Worm (Caenorhabditis elegans): Measurements from ENCODE around the gene C09B7.2.

The C09B7.2 gene

DNA sequence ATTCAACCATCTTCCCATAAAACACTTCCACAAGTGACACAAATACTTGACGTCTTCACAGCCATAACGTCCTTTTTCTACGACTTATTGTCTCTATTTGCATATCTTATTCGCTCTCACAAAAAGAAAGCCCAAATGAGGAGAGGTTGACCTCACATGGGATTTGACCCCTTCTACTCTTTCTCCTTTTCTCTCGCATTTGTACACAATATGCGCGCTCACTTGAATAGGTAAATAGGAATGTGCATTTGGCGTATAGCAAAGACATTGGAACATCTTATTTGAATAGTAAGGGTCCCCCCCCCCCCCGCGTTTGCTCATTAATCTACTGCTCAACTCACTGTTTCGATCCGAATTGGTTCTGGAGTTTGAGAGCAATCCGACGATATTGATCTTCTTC, 32.7 kb downstream of the C09B7.2 start:
- TF ChIP-seq snpc-1.3 (tag; optimal IDR thresholded peaks at IDR 0.05; ENCODE audit: insufficient read depth) = no peak
- TF ChIP-seq lin-35 (GFP tag; optimal IDR thresholded peaks at IDR 0.05) = no peak
- TF ChIP-seq bed-1 (GFP tag; IDR thresholded peaks at IDR 0.05) = no peak
- no peak for TF ChIP-seq Y56A3A.18 (GFP tag; IDR thresholded peaks at IDR 0.05)
- no peak for TF ChIP-seq madf-10 (tag; optimal IDR thresholded peaks at IDR 0.05)
- no peak for TF ChIP-seq F57C9.4 (tag; optimal IDR thresholded peaks at IDR 0.05)
- TF ChIP-seq somi-1 (GFP tag; optimal IDR thresholded peaks at IDR 0.05) = no peak
- no peak for TF ChIP-seq ceh-79 (tag; optimal IDR thresholded peaks at IDR 0.05)
- TF ChIP-seq zfh-2 (GFP tag; conservative IDR thresholded peaks at IDR 0.05) = no peak
- TF ChIP-seq ceh-100 (GFP tag; IDR thresholded peaks at IDR 0.05) = no peak
- TF ChIP-seq cebp-1 (GFP tag; IDR thresholded peaks at IDR 0.05) = no peak
- TF ChIP-seq cebp-1 (tag; optimal IDR thresholded peaks at IDR 0.05) = no peak
- TF ChIP-seq ztf-26 (tag; optimal IDR thresholded peaks at IDR 0.05) = no peak

DNA sequence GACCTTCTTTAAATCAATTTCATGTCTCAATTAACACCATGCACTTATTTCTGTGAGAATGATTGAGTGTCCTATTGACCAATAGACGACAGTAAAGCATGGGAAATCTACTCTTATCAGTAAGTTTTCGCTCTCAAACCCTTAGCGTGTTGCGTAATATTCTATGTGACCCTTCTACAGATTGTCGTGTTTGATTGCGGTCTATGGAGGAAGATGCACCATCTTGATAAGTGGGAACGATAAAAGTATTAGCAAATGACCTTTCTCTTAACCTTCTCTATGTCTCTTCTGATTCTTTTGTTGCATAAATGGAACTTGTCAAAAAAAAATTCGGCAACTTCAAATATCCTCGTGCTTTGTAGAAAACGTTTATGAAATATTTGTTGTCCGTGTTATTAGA, 36.0 kb downstream of the C09B7.2 start:
- TF ChIP-seq nhr-80 (tag; optimal IDR thresholded peaks at IDR 0.05) (peak; percentile 42), lin-40 (tag; optimal IDR thresholded peaks at IDR 0.05) (no peak), Y95B8A.8 (GFP tag; IDR thresholded peaks at IDR 0.05) (no peak), rec-8 (tag; optimal IDR thresholded peaks at IDR 0.05) (no peak), tlf-1 (GFP tag; optimal IDR thresholded peaks at IDR 0.05) (no peak), B0336.3 (GFP tag; IDR thresholded peaks at IDR 0.05) (no peak)

- TF ChIP-seq Y67H2A.10 (GFP tag; conservative IDR thresholded peaks at IDR 0.05) = no peak
- no peak for TF ChIP-seq Y53G8AR.9 (GFP tag; conservative IDR thresholded peaks at IDR 0.05)
- TF ChIP-seq B0336.3 (GFP tag; IDR thresholded peaks at IDR 0.05) = no peak
- TF ChIP-seq let-607 (tag; optimal IDR thresholded peaks at IDR 0.05) = no peak
- no peak for TF ChIP-seq efl-1 (GFP tag; optimal IDR thresholded peaks at IDR 0.05)
- no peak for TF ChIP-seq gei-17 (GFP tag; optimal IDR thresholded peaks at IDR 0.05)
- TF ChIP-seq sdz-38 (tag; optimal IDR thresholded peaks at IDR 0.05) = no peak
- TF ChIP-seq ceh-91 (GFP tag; IDR thresholded peaks at IDR 0.05) = no peak
- no peak for TF ChIP-seq ztf-25 (GFP tag; IDR thresholded peaks at IDR 0.05)
- no peak for TF ChIP-seq die-1 (tag; optimal IDR thresholded peaks at IDR 0.05)
- TF ChIP-seq rpc-1 (optimal IDR thresholded peaks at IDR 0.05) = no peak
- no peak for TF ChIP-seq rpc-1 (tag; optimal IDR thresholded peaks at IDR 0.05)
- no peak for TF ChIP-seq ztf-3 (GFP tag; optimal IDR thresholded peaks at IDR 0.05)
- TF ChIP-seq F23B12.7 (tag; optimal IDR thresholded peaks at IDR 0.05; ENCODE audit: insufficient read depth) = no peak
- TF ChIP-seq nfyb-1 (GFP tag; IDR thresholded peaks at IDR 0.05) = no peak
Measured at ce11 chrX:2704768-2705486, 37.0 kb downstream of the C09B7.2 start.

- no peak for TF ChIP-seq ztf-22 (GFP tag; optimal IDR thresholded peaks at IDR 0.05)
- TF ChIP-seq zfh-2 (GFP tag; conservative IDR thresholded peaks at IDR 0.05) = peak; percentile 45; the same call in 1 of the 2 replicates
Measured at ce11 chrX:2705809-2706378, 38.0 kb downstream of the C09B7.2 start, which contains the start of gene igcm-3. igcm-3 (minus strand) TSS chrX:2705859.

All from whole organism, young adult.